Worm (Caenorhabditis elegans): ENCODE data around the gene col-101.

Gene col-101

ce11 chrIV:293163-293755 is 33.6 kb downstream of the col-101 start:
- TF ChIP-seq ceh-18 (tag; optimal IDR thresholded peaks at IDR 0.05), result no peak
- no peak for TF ChIP-seq unc-86 (tag; optimal IDR thresholded peaks at IDR 0.05)
- no peak for TF ChIP-seq gmeb-2 (tag; optimal IDR thresholded peaks at IDR 0.05)
- TF ChIP-seq hlh-13 (GFP tag; optimal IDR thresholded peaks at IDR 0.05), result no peak
- TF ChIP-seq npax-4 (tag; optimal IDR thresholded peaks at IDR 0.05), result no peak
- no peak for TF ChIP-seq unc-3 (GFP tag; conservative IDR thresholded peaks at IDR 0.05)
- no peak for TF ChIP-seq unc-3 (tag; optimal IDR thresholded peaks at IDR 0.05)
- TF ChIP-seq hlh-8 (tag; optimal IDR thresholded peaks at IDR 0.05), result no peak
- TF ChIP-seq unc-42 (tag; optimal IDR thresholded peaks at IDR 0.05), result no peak
- TF ChIP-seq C38D4.7 (GFP tag; optimal IDR thresholded peaks at IDR 0.05), result no peak
- no peak for TF ChIP-seq ceh-30 (tag; optimal IDR thresholded peaks at IDR 0.05)
- TF ChIP-seq tbx-7 (tag; optimal IDR thresholded peaks at IDR 0.05), result no peak

- TF ChIP-seq unc-86 (tag; optimal IDR thresholded peaks at IDR 0.05) (no peak), nhr-232 (tag; optimal IDR thresholded peaks at IDR 0.05) (no peak), tbx-2 (tag; optimal IDR thresholded peaks at IDR 0.05) (no peak), pqm-1 (tag; optimal IDR thresholded peaks at IDR 0.05) (peak; percentile 18), ceh-30 (tag; optimal IDR thresholded peaks at IDR 0.05) (no peak), odd-2 (tag; optimal IDR thresholded peaks at IDR 0.05) (no peak), hlh-15 (tag; optimal IDR thresholded peaks at IDR 0.05) (no peak), elt-2 (tag; optimal IDR thresholded peaks at IDR 0.05) (peak; percentile 95), npax-4 (tag; optimal IDR thresholded peaks at IDR 0.05) (no peak), F13H6.1 (tag; optimal IDR thresholded peaks at IDR 0.05) (no peak), rnt-1 (tag; optimal IDR thresholded peaks at IDR 0.05) (no peak), C08G9.2 (tag; optimal IDR thresholded peaks at IDR 0.05) (no peak), unc-55 (GFP tag; optimal IDR thresholded peaks at IDR 0.05) (no peak), ceh-48 (tag; optimal IDR thresholded peaks at IDR 0.05) (no peak), unc-3 (GFP tag; conservative IDR thresholded peaks at IDR 0.05) (no peak), unc-3 (tag; optimal IDR thresholded peaks at IDR 0.05) (no peak), gmeb-2 (tag; optimal IDR thresholded peaks at IDR 0.05) (no peak), syd-9 (tag; optimal IDR thresholded peaks at IDR 0.05) (no peak)
These were observed 34.9 kb downstream of the col-101 start for ce11 chrIV:291851-292367.

- TF ChIP-seq gmeb-2 (tag; optimal IDR thresholded peaks at IDR 0.05) (no peak), ceh-30 (tag; optimal IDR thresholded peaks at IDR 0.05) (no peak), ceh-19 (GFP tag; optimal IDR thresholded peaks at IDR 0.05) (no peak), C08G9.2 (tag; optimal IDR thresholded peaks at IDR 0.05) (no peak), elt-4 (tag; optimal IDR thresholded peaks at IDR 0.05) (no peak), pqm-1 (tag; optimal IDR thresholded peaks at IDR 0.05) (no peak), ceh-48 (tag; optimal IDR thresholded peaks at IDR 0.05) (no peak), ztf-16 (tag; optimal IDR thresholded peaks at IDR 0.05) (no peak), pha-4 (tag; optimal IDR thresholded peaks at IDR 0.05) (no peak)
These were observed 35.5 kb downstream of the col-101 start, which contains the start of gene T21D12.7 for ce11 chrIV:291356-291755. Gene T21D12.7, minus strand, starts transcription at chrIV:291456.

ce11 chrIV:290387-290786 is 36.4 kb downstream of the col-101 start:
- TF ChIP-seq unc-55 (GFP tag; optimal IDR thresholded peaks at IDR 0.05) (no peak), hlh-6 (tag; optimal IDR thresholded peaks at IDR 0.05) (no peak), dve-1 (tag; optimal IDR thresholded peaks at IDR 0.05) (no peak), ttx-3 (tag; optimal IDR thresholded peaks at IDR 0.05) (no peak), ztf-16 (tag; optimal IDR thresholded peaks at IDR 0.05) (no peak), ceh-9 (tag; optimal IDR thresholded peaks at IDR 0.05) (no peak), lin-11 (tag; optimal IDR thresholded peaks at IDR 0.05) (no peak), odd-2 (tag; optimal IDR thresholded peaks at IDR 0.05) (no peak), elt-2 (tag; optimal IDR thresholded peaks at IDR 0.05) (no peak), K09A11.1 (tag; optimal IDR thresholded peaks at IDR 0.05; ENCODE audit: insufficient read depth) (no peak), ama-1 (optimal IDR thresholded peaks at IDR 0.05) (no peak), zip-5 (tag; optimal IDR thresholded peaks at IDR 0.05) (no peak)
